Fruit fly (Drosophila melanogaster) whole organism, embryonic: ENCODE results near the gene CG4133.
A peak's percentile ranks its signal among the peaks of the same experiment; 100 is the strongest.

Source experiments
- Antp ChIP-seq: fragments of 200-800 bp; sonication (Bioruptor generic); optimal IDR thresholded peaks from 3 replicates; lab custom pipeline; 2016; ENCODE audit warnings: missing biosample characterization, missing genetic modification characterization
- Bdp1 ChIP-seq: fragments of 200-800 bp; sonication (Bioruptor generic); optimal IDR thresholded peaks from 3 replicates; lab custom pipeline; 2016; ENCODE audit warnings: missing biosample characterization, missing genetic modification characterization
- Blimp-1 ChIP-seq: fragments of 200-800 bp; sonication (Bioruptor generic); optimal IDR thresholded peaks from 3 replicates; lab custom pipeline; 2018; ENCODE audit warnings: missing biosample characterization, missing genetic modification characterization, mild to moderate bottlenecking, moderate library complexity, missing genetic modification reagents
- BtbVII ChIP-seq: fragments of 200-800 bp; sonication (Bioruptor generic); optimal IDR thresholded peaks from 3 replicates; lab custom pipeline; 2017; ENCODE audit warnings: missing biosample characterization, mild to moderate bottlenecking, missing genetic modification characterization
- CG10147 ChIP-seq: fragments of 200-800 bp; sonication (Bioruptor generic); optimal IDR thresholded peaks from 2 replicates; lab custom pipeline; 2019; ENCODE audit warnings: missing biosample characterization, mild to moderate bottlenecking, missing genetic modification characterization, moderate library complexity
- CG10321 ChIP-seq: fragments of 200-800 bp; sonication (Bioruptor generic); IDR thresholded peaks from 2 replicates; pipeline ENCODE4 v1.3.6; 2022; ENCODE audit warnings: missing biosample characterization, missing genetic modification characterization
- CG10959 ChIP-seq: fragments of 200-800 bp; sonication (Bioruptor generic); IDR thresholded peaks from 2 replicates; pipeline ENCODE4 v1.3.6; 2022; ENCODE audit warnings: missing biosample characterization, missing genetic modification characterization
- CG13624 ChIP-seq: fragments of 200-800 bp; sonication (Bioruptor generic); optimal IDR thresholded peaks from 2 replicates; lab custom pipeline; 2016; ENCODE audit warnings: missing biosample characterization, missing genetic modification characterization
- CG15073 ChIP-seq: fragments of 200-800 bp; sonication (Bioruptor generic); optimal IDR thresholded peaks from 2 replicates; lab custom pipeline; 2016; ENCODE audit warnings: missing biosample characterization, missing genetic modification characterization
- CG1602 ChIP-seq: fragments of 200-800 bp; sonication (Bioruptor generic); optimal IDR thresholded peaks from 3 replicates; lab custom pipeline; 2016; ENCODE audit warnings: missing biosample characterization, missing genetic modification characterization
- CG17802 ChIP-seq: fragments of 200-800 bp; sonication (Bioruptor generic); optimal IDR thresholded peaks from 2 replicates; lab custom pipeline; 2018; ENCODE audit warnings: missing biosample characterization, mild to moderate bottlenecking, missing genetic modification characterization, moderate library complexity
- CG17912 ChIP-seq: fragments of 200-800 bp; sonication (Bioruptor generic); optimal IDR thresholded peaks from 2 replicates; lab custom pipeline; 2018; ENCODE audit warnings: missing biosample characterization, mild to moderate bottlenecking, missing genetic modification characterization
- CG18599 ChIP-seq: fragments of 200-800 bp; sonication (Bioruptor generic); optimal IDR thresholded peaks from 3 replicates; lab custom pipeline; 2017; ENCODE audit warnings: missing biosample characterization, missing genetic modification characterization, mild to moderate bottlenecking, moderate library complexity, missing genetic modification reagents
- CG18619 ChIP-seq: fragments of 200-800 bp; sonication (Bioruptor generic); optimal IDR thresholded peaks from 3 replicates; lab custom pipeline; 2017; ENCODE audit warnings: missing biosample characterization, mild to moderate bottlenecking, missing genetic modification characterization
- CG2116 ChIP-seq: fragments of 200-800 bp; sonication (Bioruptor generic); optimal IDR thresholded peaks from 3 replicates; lab custom pipeline; 2018; ENCODE audit warnings: missing biosample characterization, mild to moderate bottlenecking, missing genetic modification characterization
- CG31224 ChIP-seq: fragments of 200-800 bp; sonication (Bioruptor generic); IDR thresholded peaks from 2 replicates; pipeline ENCODE4 v1.3.6; 2022; ENCODE audit warnings: missing biosample characterization, missing genetic modification characterization
- CG32767 ChIP-seq: fragments of 200-800 bp; sonication (Bioruptor generic); IDR thresholded peaks from 2 replicates; pipeline ENCODE4 v1.3.6; 2022; ENCODE audit warnings: missing biosample characterization, missing genetic modification characterization
- CG3726 ChIP-seq: fragments of 200-800 bp; sonication (Bioruptor generic); IDR thresholded peaks from 3 replicates; pipeline ENCODE4, ENCODE4 v1.3.6; 2022; ENCODE audit warnings: missing biosample characterization, missing genetic modification characterization
- CG4328 ChIP-seq: fragments of 200-800 bp; sonication (Bioruptor generic); optimal IDR thresholded peaks from 3 replicates; lab custom pipeline; 2017; ENCODE audit warnings: missing biosample characterization, missing genetic modification reagents, missing genetic modification characterization
- CG6175 ChIP-seq: fragments of 200-800 bp; sonication (Bioruptor generic); IDR thresholded peaks from 3 replicates; pipeline ENCODE4 v1.3.6; 2022; ENCODE audit warnings: missing biosample characterization, missing genetic modification characterization
- CG7271 ChIP-seq: fragments of 200-800 bp; sonication (Bioruptor generic); optimal IDR thresholded peaks from 2 replicates; lab custom pipeline; 2018; ENCODE audit warnings: missing biosample characterization, mild to moderate bottlenecking, missing genetic modification characterization, moderate library complexity
- CG7745 ChIP-seq: fragments of 200-800 bp; sonication (Bioruptor generic); optimal IDR thresholded peaks from 2 replicates; lab custom pipeline; 2018; ENCODE audit warnings: missing biosample characterization, mild to moderate bottlenecking, missing genetic modification characterization, moderate library complexity
- CG8281 ChIP-seq: fragments of 200-800 bp; sonication (Bioruptor generic); optimal IDR thresholded peaks from 2 replicates; lab custom pipeline; 2018; ENCODE audit warnings: missing biosample characterization, mild to moderate bottlenecking, missing genetic modification characterization, moderate library complexity
- CG8478 ChIP-seq: fragments of >200 bp; optimal IDR thresholded peaks from 2 replicates; lab custom pipeline; 2018
- D19B ChIP-seq: fragments of 200-800 bp; sonication (Bioruptor generic); optimal IDR thresholded peaks from 2 replicates; lab custom pipeline; 2017; ENCODE audit warnings: missing biosample characterization, mild to moderate bottlenecking, missing genetic modification characterization
- Doc3 ChIP-seq: fragments of 200-800 bp; sonication (Bioruptor generic); IDR thresholded peaks from 3 replicates; pipeline ENCODE4 v1.3.6; 2022; ENCODE audit warnings: missing biosample characterization, missing genetic modification characterization; ENCODE audit not compliant: partially characterized antibody
- Dp ChIP-seq: fragments of 200-800 bp; sonication (Bioruptor generic); optimal IDR thresholded peaks from 2 replicates; lab custom pipeline; 2018; ENCODE audit warnings: missing biosample characterization, mild to moderate bottlenecking, missing genetic modification characterization, moderate library complexity
- Eip74EF ChIP-seq, 2 experiments: fragments of 200-800 bp in 1 of 2; fragments of >200 bp in 1 of 2; sonication (Bioruptor generic) in 1 of 2; optimal IDR thresholded peaks; 2 replicates each; lab custom pipeline; 2017 to 2019; ENCODE audit warnings: missing biosample characterization in 2 of 2, missing genetic modification characterization in 2 of 2, mild to moderate bottlenecking in 1 of 2, moderate library complexity in 1 of 2
- HLH54F ChIP-seq: fragments of 200-800 bp; sonication (Bioruptor generic); optimal IDR thresholded peaks from 3 replicates; lab custom pipeline; 2016; ENCODE audit warnings: missing biosample characterization, missing genetic modification characterization
- Nf-YB ChIP-seq: fragments of 200-800 bp; sonication (Bioruptor generic); optimal IDR thresholded peaks from 3 replicates; lab custom pipeline; 2019; ENCODE audit warnings: missing biosample characterization, mild to moderate bottlenecking, missing genetic modification characterization, moderate library complexity
- Opbp ChIP-seq: fragments of 200-800 bp; sonication (Bioruptor generic); IDR thresholded peaks from 3 replicates; pipeline ENCODE4 v1.3.6; 2022; ENCODE audit warnings: missing biosample characterization, missing genetic modification characterization; ENCODE audit not compliant: partially characterized antibody
- al ChIP-seq: fragments of 200-800 bp; sonication (Bioruptor generic); IDR thresholded peaks from 2 replicates; pipeline ENCODE4 v1.3.6; 2022; ENCODE audit warnings: missing biosample characterization, missing genetic modification characterization
- aop ChIP-seq: fragments of 200-800 bp; sonication (Bioruptor generic); IDR thresholded peaks from 2 replicates; pipeline ENCODE4 v1.3.6; 2022; ENCODE audit warnings: missing biosample characterization, missing genetic modification characterization
- bab2 ChIP-seq: fragments of 200-800 bp; sonication (Bioruptor generic); optimal IDR thresholded peaks from 2 replicates; lab custom pipeline; 2016; ENCODE audit warnings: missing biosample characterization, missing genetic modification characterization
- bbx ChIP-seq: fragments of 200-800 bp; sonication (Bioruptor generic); IDR thresholded peaks from 2 replicates; pipeline ENCODE4 v1.3.6; 2022; ENCODE audit warnings: missing biosample characterization, missing genetic modification characterization; ENCODE audit not compliant: partially characterized antibody
- br ChIP-seq: fragments of >200 bp; optimal IDR thresholded peaks from 2 replicates; lab custom pipeline; 2017
- dm ChIP-seq: fragments of 200-800 bp; sonication (Bioruptor generic); optimal IDR thresholded peaks from 3 replicates; lab custom pipeline; 2016; ENCODE audit warnings: missing biosample characterization, missing genetic modification characterization
- fd96Cb ChIP-seq: fragments of 200-800 bp; sonication (Bioruptor generic); optimal IDR thresholded peaks from 2 replicates; lab custom pipeline; 2018; ENCODE audit warnings: missing biosample characterization, mild to moderate bottlenecking, missing genetic modification characterization, moderate library complexity
- grn ChIP-seq: fragments of 200-800 bp; sonication (Bioruptor generic); optimal IDR thresholded peaks from 3 replicates; lab custom pipeline; 2017; ENCODE audit warnings: missing biosample characterization, missing genetic modification characterization
- her ChIP-seq: fragments of 200-800 bp; sonication (Bioruptor generic); optimal IDR thresholded peaks from 2 replicates; lab custom pipeline; 2016; ENCODE audit warnings: missing biosample characterization, missing genetic modification characterization
- lola ChIP-seq, 3 experiments: fragments of >200 bp in 2 of 3; fragments of 200-800 bp in 1 of 3; sonication (Bioruptor generic) in 1 of 3; optimal IDR thresholded peaks; 2 replicates each; lab custom pipeline; 2017 to 2019; ENCODE audit warnings: missing biosample characterization in 3 of 3, missing genetic modification characterization in 3 of 3, mild to moderate bottlenecking in 1 of 3, moderate library complexity in 1 of 3
- pb ChIP-seq: fragments of 200-800 bp; sonication (Bioruptor generic); optimal IDR thresholded peaks from 3 replicates; lab custom pipeline; 2016; ENCODE audit warnings: missing biosample characterization, missing genetic modification characterization
- row ChIP-seq: fragments of 200-800 bp; sonication (Bioruptor generic); IDR thresholded peaks from 3 replicates; pipeline ENCODE4 v1.3.6; 2022; ENCODE audit warnings: missing biosample characterization, missing genetic modification characterization
- scrt ChIP-seq: fragments of 200-800 bp; sonication (Bioruptor generic); optimal IDR thresholded peaks from 2 replicates; lab custom pipeline; 2018; ENCODE audit warnings: missing biosample characterization, mild to moderate bottlenecking, missing genetic modification characterization, moderate library complexity
- slou ChIP-seq: fragments of 200-800 bp; sonication (Bioruptor generic); optimal IDR thresholded peaks from 3 replicates; lab custom pipeline; 2016; ENCODE audit warnings: missing biosample characterization, missing genetic modification characterization
- ssp ChIP-seq: fragments of 200-800 bp; sonication (Bioruptor generic); IDR thresholded peaks from 2 replicates; pipeline ENCODE4 v1.3.6; 2022; ENCODE audit warnings: missing biosample characterization, missing genetic modification characterization
- tin ChIP-seq: fragments of 200-800 bp; sonication (Bioruptor generic); optimal IDR thresholded peaks from 3 replicates; lab custom pipeline; 2016; ENCODE audit warnings: missing biosample characterization, missing genetic modification characterization
- trh ChIP-seq: fragments of 200-800 bp; sonication (Bioruptor generic); optimal IDR thresholded peaks from 2 replicates; lab custom pipeline; 2016; ENCODE audit warnings: missing biosample characterization, missing genetic modification characterization
- zf30C ChIP-seq: fragments of 200-800 bp; sonication (Bioruptor generic); optimal IDR thresholded peaks from 3 replicates; lab custom pipeline; 2018; ENCODE audit warnings: missing biosample characterization, mild to moderate bottlenecking, missing genetic modification characterization
- zfh2 ChIP-seq: fragments of 200-800 bp; sonication (Bioruptor generic); optimal IDR thresholded peaks from 2 replicates; lab custom pipeline; 2016; ENCODE audit warnings: missing biosample characterization, missing genetic modification characterization

CG4133 gene

DNA sequence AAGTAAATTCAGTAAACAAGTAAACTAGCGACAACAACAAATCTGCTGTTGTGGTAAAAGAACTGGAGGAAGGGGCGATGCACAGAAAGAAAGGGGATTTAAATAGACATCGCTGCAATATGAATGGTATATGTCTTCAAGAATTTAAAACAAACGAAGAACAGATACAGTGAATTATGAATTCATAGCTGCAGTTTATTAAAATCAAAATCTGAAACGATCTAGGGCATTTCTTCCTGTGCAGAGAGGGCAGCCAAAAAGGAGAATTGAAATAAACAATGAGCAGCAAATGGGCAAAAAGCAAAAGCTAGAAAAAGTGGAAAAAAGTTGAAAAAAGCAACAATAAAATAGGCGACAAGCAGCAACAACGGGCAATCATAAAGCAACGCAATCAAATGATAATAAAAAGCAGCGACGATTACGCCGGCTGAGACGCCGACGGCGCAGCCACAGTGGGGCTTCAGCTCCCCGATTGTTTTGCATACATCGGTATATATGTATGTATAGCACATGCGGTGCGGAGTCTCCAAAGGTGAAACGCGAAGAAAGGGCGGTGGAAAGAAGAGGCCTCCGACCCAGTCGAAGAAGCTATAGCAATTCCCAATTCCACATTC, 13.5 kb downstream of the CG4133 start (continued):
- peak; percentile 58 for TF ChIP-seq CG10147
- peak; percentile 39 for TF ChIP-seq CG31224 (GFP tag; lab: Robert Waterston, UW)
- no peak for TF ChIP-seq Doc3 (GFP tag; lab: Robert Waterston, UW)
- no peak for TF ChIP-seq bbx (GFP tag; lab: Robert Waterston, UW)
- TF ChIP-seq Nf-YB (GFP tag; lab: Kevin White, UChicago) = peak; percentile 50
- no peak for TF ChIP-seq CG3726 (GFP tag; lab: Robert Waterston, UW)
- TF ChIP-seq al (GFP tag; lab: Robert Waterston, UW) = peak; percentile 56; the same call in 1 of the 2 replicates
- TF ChIP-seq zfh2 (GFP tag; lab: Kevin White, UChicago) = peak; percentile 76
- peak; percentile 64 for TF ChIP-seq scrt (GFP tag; lab: Kevin White, UChicago)
- no peak for TF ChIP-seq CG7271
- peak; percentile 65 for TF ChIP-seq CG1602 (GFP tag; lab: Kevin White, UChicago)
- TF ChIP-seq CG17802 (tag; lab: Kevin White, UChicago) = peak; percentile 51
- peak; percentile 72 for TF ChIP-seq CG13624
- TF ChIP-seq aop (GFP tag; lab: Robert Waterston, UW) = peak; percentile 37; the same call in 1 of the 2 replicates
- peak; percentile 29; the same call in 1 of the 2 replicates for TF ChIP-seq CG32767 (GFP tag; lab: Robert Waterston, UW)
- peak; percentile 46; the same call in 1 of the 2 replicates for TF ChIP-seq ssp (GFP tag; lab: Robert Waterston, UW)
- TF ChIP-seq her = peak; percentile 69
- peak; percentile 82 for TF ChIP-seq Blimp-1 (GFP tag; lab: Kevin White, UChicago)
- peak; percentile 79 for TF ChIP-seq fd96Cb
- peak; percentile 78 for TF ChIP-seq HLH54F
- TF ChIP-seq grn = no peak
- no peak for TF ChIP-seq CG4328 (GFP tag; lab: Kevin White, UChicago)
- TF ChIP-seq row (GFP tag; lab: Robert Waterston, UW) = peak; percentile 76
- TF ChIP-seq slou (GFP tag; lab: Kevin White, UChicago) = peak; percentile 54
- TF ChIP-seq Antp (GFP tag; lab: Kevin White, UChicago) = peak; percentile 68
- peak in 1 of 2 experiments; percentile 65 for TF ChIP-seq Eip74EF (GFP tag; optimal IDR thresholded peaks at IDR 0.05; lab: Kevin White, UChicago)
- TF ChIP-seq br (lab: Kevin White, UChicago) = no peak
- TF ChIP-seq dm (GFP tag; lab: Kevin White, UChicago) = peak; percentile 52
- peak; percentile 82 for TF ChIP-seq CG18599
- TF ChIP-seq zf30C = peak; percentile 10
- no peak for TF ChIP-seq lola (GFP tag; optimal IDR thresholded peaks at IDR 0.05; lab: Kevin White, UChicago)
- TF ChIP-seq Dp (GFP tag; lab: Kevin White, UChicago) = no peak
- TF ChIP-seq Opbp = no peak
- peak; percentile 26 for TF ChIP-seq CG8281 (tag; lab: Kevin White, UChicago)
- TF ChIP-seq CG10959 (GFP tag; lab: Robert Waterston, UW) = no peak
- TF ChIP-seq CG6175 (GFP tag; lab: Robert Waterston, UW) = no peak
- TF ChIP-seq trh (GFP tag; lab: Kevin White, UChicago) = peak; percentile 15
- TF ChIP-seq BtbVII (GFP tag; lab: Kevin White, UChicago) = peak; percentile 36
- TF ChIP-seq CG18619 (GFP tag; lab: Kevin White, UChicago) = peak; percentile 68
- peak; percentile 28 for TF ChIP-seq D19B (GFP tag; lab: Kevin White, UChicago)
- TF ChIP-seq CG2116 (GFP tag; lab: Kevin White, UChicago) = peak; percentile 27
- peak; percentile 69 for TF ChIP-seq bab2 (GFP tag; lab: Kevin White, UChicago)
- no peak for TF ChIP-seq CG15073 (GFP tag; lab: Kevin White, UChicago)
- TF ChIP-seq CG10321 (GFP tag; lab: Robert Waterston, UW) = peak; percentile 53; the same call in 1 of the 2 replicates
- no peak for TF ChIP-seq CG17912
- TF ChIP-seq Bdp1 = peak; percentile 59
- TF ChIP-seq CG8478 (lab: Kevin White, UChicago) = no peak
- TF ChIP-seq tin (GFP tag; lab: Kevin White, UChicago) = peak; percentile 65
- TF ChIP-seq CG7745 = no peak
- TF ChIP-seq pb (GFP tag; lab: Kevin White, UChicago) = peak; percentile 57
